Fruit fly (Drosophila melanogaster): Measurements from ENCODE around the gene Trf2.

DNA sequence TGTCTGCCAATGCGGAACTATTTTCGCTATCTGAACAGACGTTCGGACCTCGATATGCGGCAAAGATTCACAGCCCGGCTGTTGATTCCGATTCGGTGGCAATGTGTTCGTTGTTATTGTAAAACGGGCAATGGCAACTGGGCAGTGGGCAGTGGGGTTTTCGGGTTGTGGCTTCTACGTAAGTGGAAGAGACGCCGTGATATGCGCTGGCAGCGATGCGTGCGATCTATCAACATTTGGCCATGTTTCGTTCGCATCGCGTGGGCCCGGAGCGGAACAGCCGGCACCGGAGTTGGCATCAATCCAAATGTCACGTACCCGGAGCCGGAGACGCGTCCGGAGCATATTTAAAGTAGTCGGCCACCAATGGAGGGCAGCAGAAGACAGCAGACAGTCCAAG lies 72.4 kb downstream of the Trf2 start, which contains the start of gene Cp38:
- TF ChIP-seq CG8290 (GFP tag; optimal IDR thresholded peaks at IDR 0.05) (no peak), CG8290 (tag; optimal IDR thresholded peaks at IDR 0.05) (no peak), BtbVII (GFP tag; optimal IDR thresholded peaks at IDR 0.05) (no peak), dysf (GFP tag; IDR thresholded peaks at IDR 0.05) (no peak), kay (GFP tag; optimal IDR thresholded peaks at IDR 0.05) (no peak)

All from whole organism, embryonic.